Fruit fly (Drosophila melanogaster): Measurements from ENCODE around the gene CG3323.

CG3323 gene

dm6 chrX:5322459-5322883 is 17.0 kb upstream of the CG3323 start, which contains the start of gene Rnp4F (continued):
- TF ChIP-seq schlank (tag; optimal IDR thresholded peaks at IDR 0.05) (no peak), CG12299 (tag; optimal IDR thresholded peaks at IDR 0.05) (no peak), CG31441 (GFP tag; IDR thresholded peaks at IDR 0.05) (no peak; the same call in 1 of the 2 replicates), sisA (GFP tag; IDR thresholded peaks at IDR 0.05) (peak; percentile 79), sna (GFP tag; IDR thresholded peaks at IDR 0.05; ENCODE audit: partially characterized antibody) (peak; percentile 60; the same call in 1 of the 2 replicates), Neu2 (GFP tag; optimal IDR thresholded peaks at IDR 0.05; ENCODE audit: borderline replicate concordance) (no peak), gro (GFP tag; optimal IDR thresholded peaks at IDR 0.05) (peak; percentile 72), MBD-R2 (GFP tag; IDR thresholded peaks at IDR 0.05) (peak; percentile 85), odd (GFP tag; optimal IDR thresholded peaks at IDR 0.05) (no peak), Atf6 (GFP tag; IDR thresholded peaks at IDR 0.05) (peak; percentile 51), Adf1 (GFP tag; IDR thresholded peaks at IDR 0.05) (no peak; the same call in 1 of the 2 replicates), trem (tag; optimal IDR thresholded peaks at IDR 0.05) (peak; percentile 35), wor (GFP tag; IDR thresholded peaks at IDR 0.05) (peak; percentile 40; the same call in 1 of the 2 replicates), CG18764 (GFP tag; optimal IDR thresholded peaks at IDR 0.05) (peak; percentile 38), H15 (GFP tag; IDR thresholded peaks at IDR 0.05) (peak; percentile 53; the same call in 1 of the 3 replicates), CG17612 (GFP tag; IDR thresholded peaks at IDR 0.05) (no peak), Dll (GFP tag; IDR thresholded peaks at IDR 0.05; ENCODE audit: partially characterized antibody) (peak; percentile 76), E2f1 (GFP tag; IDR thresholded peaks at IDR 0.05) (peak; percentile 79), psq (GFP tag; optimal IDR thresholded peaks at IDR 0.05) (peak; percentile 25), pho (GFP tag; optimal IDR thresholded peaks at IDR 0.05) (peak; percentile 77), CG8478 (optimal IDR thresholded peaks at IDR 0.05) (no peak), NfI (GFP tag; optimal IDR thresholded peaks at IDR 0.05) (peak; percentile 64), YL-1 (GFP tag; optimal IDR thresholded peaks at IDR 0.05) (peak; percentile 43), CG4360 (GFP tag; IDR thresholded peaks at IDR 0.05) (no peak), CG5245 (GFP tag; optimal IDR thresholded peaks at IDR 0.05) (peak; percentile 35), Dek (tag; optimal IDR thresholded peaks at IDR 0.05) (peak; percentile 59), ro (GFP tag; IDR thresholded peaks at IDR 0.05) (no peak), ssp (GFP tag; IDR thresholded peaks at IDR 0.05) (peak; percentile 97), CG11456 (GFP tag; IDR thresholded peaks at IDR 0.05) (peak; percentile 80; the same call in 2 of the 3 replicates), CG11398 (GFP tag; optimal IDR thresholded peaks at IDR 0.05) (peak; percentile 64), CG6254 (GFP tag; optimal IDR thresholded peaks at IDR 0.05) (no peak), Sry-β (GFP tag; optimal IDR thresholded peaks at IDR 0.05) (peak; percentile 27), gsb (GFP tag; IDR thresholded peaks at IDR 0.05) (0 out of 2 replicates have a peak, but pooled peaks have one; percentile 25), CG1647 (GFP tag; optimal IDR thresholded peaks at IDR 0.05) (peak; percentile 65), exex (tag; optimal IDR thresholded peaks at IDR 0.05) (no peak), Oaz (GFP tag; IDR thresholded peaks at IDR 0.05) (peak; percentile 44; the same call in 1 of the 2 replicates), CG17361 (GFP tag; IDR thresholded peaks at IDR 0.05) (no peak; the same call in 1 of the 3 replicates), Spps (tag; optimal IDR thresholded peaks at IDR 0.05) (no peak), TFAM (GFP tag; optimal IDR thresholded peaks at IDR 0.05) (no peak), fd102C (GFP tag; optimal IDR thresholded peaks at IDR 0.05) (no peak), CG30403 (GFP tag; optimal IDR thresholded peaks at IDR 0.05) (peak; percentile 74), aop (GFP tag; IDR thresholded peaks at IDR 0.05) (no peak), Usf (GFP tag; optimal IDR thresholded peaks at IDR 0.05) (peak; percentile 68), CG43689 (GFP tag; IDR thresholded peaks at IDR 0.05) (no peak), lov (optimal IDR thresholded peaks at IDR 0.05) (no peak), lov (GFP tag; IDR thresholded peaks at IDR 0.05) (peak; percentile 66; the same call in 1 of the 3 replicates), CG8281 (tag; optimal IDR thresholded peaks at IDR 0.05) (no peak), Drgx (GFP tag; IDR thresholded peaks at IDR 0.05) (peak; percentile 47; the same call in 1 of the 2 replicates), sc (optimal IDR thresholded peaks at IDR 0.05) (no peak), sc (GFP tag; optimal IDR thresholded peaks at IDR 0.05) (no peak), sd (tag; optimal IDR thresholded peaks at IDR 0.05) (no peak), CG4404 (GFP tag; IDR thresholded peaks at IDR 0.05) (peak; percentile 73)
